Fruit fly (Drosophila melanogaster) whole organism, prepupa: Measurements from ENCODE around the gene CG32590.

ENCODE experiments used
- Sox102F ChIP-seq: fragments of 200-800 bp; sonication (Bioruptor generic); optimal IDR thresholded peaks from 2 replicates; lab custom pipeline; 2016; ENCODE audit warnings: missing biosample characterization, mild to moderate bottlenecking, missing genetic modification characterization
- eg ChIP-seq: fragments of 200-800 bp; sonication (Bioruptor generic); IDR thresholded peaks from 3 replicates; pipeline ENCODE4 v1.3.6; 2022; ENCODE audit warnings: missing biosample characterization, missing genetic modification characterization
- fd85E ChIP-seq: fragments of 200-800 bp; sonication (Bioruptor generic); optimal IDR thresholded peaks from 3 replicates; lab custom pipeline; 2016; ENCODE audit warnings: missing biosample characterization, missing genetic modification characterization

dm6 chrX:14832562-14833303 is 6.2 kb downstream of the CG32590 start, which contains the start of gene CG14411:
- TF ChIP-seq fd85E (GFP tag; lab: Kevin White, UChicago): no peak
- 0 out of 3 replicates have a peak, but pooled peaks have one; percentile 9 for TF ChIP-seq eg (GFP tag; lab: Robert Waterston, UW)
- no peak for TF ChIP-seq Sox102F
